Fruit fly (Drosophila melanogaster) whole organism, prepupa: ENCODE measurements around the gene CG31029.

Source experiments
- CG10631 ChIP-seq: fragments of 200-800 bp; sonication (Bioruptor generic); optimal IDR thresholded peaks from 2 replicates; lab custom pipeline; 2016; ENCODE audit warnings: missing biosample characterization, missing genetic modification characterization
- CG10669 ChIP-seq: fragments of 200-800 bp; sonication (Bioruptor generic); optimal IDR thresholded peaks from 3 replicates; lab custom pipeline; 2018; ENCODE audit warnings: missing biosample characterization, mild to moderate bottlenecking, missing genetic modification characterization, moderate library complexity
- CG11762 ChIP-seq: fragments of 200-800 bp; sonication (Bioruptor generic); optimal IDR thresholded peaks from 3 replicates; lab custom pipeline; 2016; ENCODE audit warnings: missing biosample characterization, missing genetic modification characterization; ENCODE audit not compliant: insufficient read depth
- CG11902 ChIP-seq: fragments of 200-800 bp; sonication (Bioruptor generic); optimal IDR thresholded peaks from 3 replicates; lab custom pipeline; 2016; ENCODE audit warnings: missing biosample characterization, missing genetic modification characterization
- CG15336 ChIP-seq: fragments of 200-800 bp; sonication (Bioruptor generic); IDR thresholded peaks from 2 replicates; pipeline ENCODE4 v1.3.6; 2022; ENCODE audit warnings: missing biosample characterization, missing genetic modification characterization
- CG1621 ChIP-seq: fragments of 200-800 bp; sonication (Bioruptor generic); optimal IDR thresholded peaks from 3 replicates; lab custom pipeline; 2018; ENCODE audit warnings: missing biosample characterization, mild to moderate bottlenecking, missing genetic modification characterization
- CG16779 ChIP-seq: fragments of 200-800 bp; sonication (Bioruptor generic); optimal IDR thresholded peaks from 3 replicates; lab custom pipeline; 2017; ENCODE audit warnings: missing biosample characterization, mild to moderate bottlenecking, missing genetic modification characterization
- CG3032 ChIP-seq: fragments of 200-800 bp; optimal IDR thresholded peaks from 2 replicates; lab custom pipeline; 2019; ENCODE audit warnings: missing biosample characterization, mild to moderate bottlenecking, missing genetic modification characterization, moderate library complexity
- CG31627 ChIP-seq: fragments of 200-800 bp; sonication (Bioruptor generic); optimal IDR thresholded peaks from 3 replicates; lab custom pipeline; 2016; ENCODE audit warnings: missing biosample characterization, missing genetic modification characterization
- CG32006 ChIP-seq: fragments of 200-800 bp; sonication (Bioruptor generic); optimal IDR thresholded peaks from 3 replicates; lab custom pipeline; 2017; ENCODE audit warnings: missing biosample characterization, mild to moderate bottlenecking, missing genetic modification characterization
- CG34406 ChIP-seq: fragments of 200-800 bp; sonication (Bioruptor generic); optimal IDR thresholded peaks from 3 replicates; lab custom pipeline; 2016; ENCODE audit warnings: missing biosample characterization, missing genetic modification characterization
- CG3919 ChIP-seq: fragments of 200-800 bp; sonication (Bioruptor generic); optimal IDR thresholded peaks from 3 replicates; lab custom pipeline; 2016; ENCODE audit warnings: missing biosample characterization, missing genetic modification characterization
- CG6854 ChIP-seq: fragments of 200-800 bp; sonication (Bioruptor generic); optimal IDR thresholded peaks from 2 replicates; lab custom pipeline; 2017; ENCODE audit warnings: missing biosample characterization, mild to moderate bottlenecking, missing genetic modification characterization
- CG7368 ChIP-seq: fragments of 200-800 bp; sonication (Bioruptor generic); optimal IDR thresholded peaks from 3 replicates; lab custom pipeline; 2016; ENCODE audit warnings: missing biosample characterization, missing genetic modification characterization
- CG8119 ChIP-seq: fragments of 200-800 bp; sonication (Bioruptor generic); IDR thresholded peaks from 3 replicates; pipeline ENCODE4 v1.3.6; 2022; ENCODE audit warnings: missing biosample characterization, missing genetic modification characterization
- CG9139 ChIP-seq: fragments of 200-800 bp; sonication (Bioruptor generic); optimal IDR thresholded peaks from 3 replicates; lab custom pipeline; 2017; ENCODE audit warnings: missing biosample characterization, mild to moderate bottlenecking, missing genetic modification characterization
- Eip75B ChIP-seq: fragments of 200-800 bp; sonication (Bioruptor generic); optimal IDR thresholded peaks from 3 replicates; lab custom pipeline; 2016; ENCODE audit warnings: missing biosample characterization, missing genetic modification characterization
- Eip78C ChIP-seq: fragments of 200-800 bp; sonication (Bioruptor generic); peaks from one replicate; lab custom pipeline; 2016; ENCODE audit warnings: missing biosample characterization, missing genetic modification characterization
- Eip93F ChIP-seq: fragments of 200-800 bp; sonication (Bioruptor generic); optimal IDR thresholded peaks from 2 replicates; lab custom pipeline; 2016; ENCODE audit warnings: missing biosample characterization, mild to moderate bottlenecking, missing genetic modification characterization
- Ets21C ChIP-seq: fragments of 200-800 bp; sonication (Bioruptor generic); optimal IDR thresholded peaks from 3 replicates; lab custom pipeline; 2016; ENCODE audit warnings: missing biosample characterization, missing genetic modification characterization
- Ets96B ChIP-seq: fragments of 200-800 bp; optimal IDR thresholded peaks from 2 replicates; lab custom pipeline; 2019; ENCODE audit warnings: missing biosample characterization, mild to moderate bottlenecking, missing genetic modification characterization, moderate library complexity
- Gug ChIP-seq: fragments of 200-800 bp; sonication (Bioruptor generic); IDR thresholded peaks from 2 replicates; pipeline ENCODE4 v1.3.6; 2022; ENCODE audit warnings: missing biosample characterization, missing genetic modification characterization
- Hr39 ChIP-seq: fragments of 200-800 bp; sonication (Bioruptor generic); optimal IDR thresholded peaks from 2 replicates; lab custom pipeline; 2016; ENCODE audit warnings: missing biosample characterization, missing genetic modification characterization
- Lpt ChIP-seq: fragments of 200-800 bp; sonication (Bioruptor generic); optimal IDR thresholded peaks from 3 replicates; lab custom pipeline; 2016; ENCODE audit warnings: missing biosample characterization, missing genetic modification characterization
- Met ChIP-seq: fragments of 200-800 bp; sonication (Bioruptor generic); optimal IDR thresholded peaks from 3 replicates; lab custom pipeline; 2016; ENCODE audit warnings: missing biosample characterization, missing genetic modification characterization
- OdsH ChIP-seq: fragments of 200-800 bp; sonication (Bioruptor generic); optimal IDR thresholded peaks from 3 replicates; lab custom pipeline; 2016; ENCODE audit warnings: missing biosample characterization, missing genetic modification characterization
- Smox ChIP-seq: fragments of 200-800 bp; sonication (Bioruptor generic); optimal IDR thresholded peaks from 3 replicates; lab custom pipeline; 2016; ENCODE audit warnings: missing biosample characterization, missing genetic modification characterization
- Sox102F ChIP-seq: fragments of 200-800 bp; sonication (Bioruptor generic); optimal IDR thresholded peaks from 2 replicates; lab custom pipeline; 2016; ENCODE audit warnings: missing biosample characterization, mild to moderate bottlenecking, missing genetic modification characterization
- Sox14 ChIP-seq: fragments of 200-800 bp; sonication (Bioruptor generic); optimal IDR thresholded peaks from 3 replicates; lab custom pipeline; 2016; ENCODE audit warnings: missing biosample characterization, missing genetic modification characterization
- achi ChIP-seq: fragments of 200-800 bp; sonication (Bioruptor generic); optimal IDR thresholded peaks from 3 replicates; lab custom pipeline; 2016; ENCODE audit warnings: missing biosample characterization, missing genetic modification characterization
- acj6 ChIP-seq: fragments of 200-800 bp; sonication (Bioruptor generic); optimal IDR thresholded peaks from 3 replicates; lab custom pipeline; 2016; ENCODE audit warnings: missing biosample characterization, missing genetic modification characterization
- cyc ChIP-seq: fragments of 200-800 bp; sonication (Bioruptor generic); optimal IDR thresholded peaks from 3 replicates; lab custom pipeline; 2016; ENCODE audit warnings: missing biosample characterization, missing genetic modification characterization
- dac ChIP-seq: fragments of 200-800 bp; sonication (Bioruptor generic); optimal IDR thresholded peaks from 2 replicates; lab custom pipeline; 2017; ENCODE audit warnings: missing biosample characterization, mild to moderate bottlenecking, missing genetic modification characterization
- dsx ChIP-seq: fragments of 200-800 bp; optimal IDR thresholded peaks from 3 replicates; lab custom pipeline; 2019; ENCODE audit warnings: missing biosample characterization, mild to moderate bottlenecking, missing genetic modification characterization, moderate library complexity; ENCODE audit not compliant: poor library complexity, severe bottlenecking
- eg ChIP-seq: fragments of 200-800 bp; sonication (Bioruptor generic); IDR thresholded peaks from 3 replicates; pipeline ENCODE4 v1.3.6; 2022; ENCODE audit warnings: missing biosample characterization, missing genetic modification characterization
- esn ChIP-seq: fragments of 200-800 bp; sonication (Bioruptor generic); optimal IDR thresholded peaks from 2 replicates; lab custom pipeline; 2016; ENCODE audit warnings: missing biosample characterization, mild to moderate bottlenecking, missing genetic modification characterization, moderate library complexity
- fd59A ChIP-seq: fragments of 200-800 bp; sonication (Bioruptor generic); optimal IDR thresholded peaks from 2 replicates; lab custom pipeline; 2017; ENCODE audit warnings: missing biosample characterization, mild to moderate bottlenecking, missing genetic modification characterization, missing genetic modification reagents
- lz ChIP-seq: fragments of 200-800 bp; sonication (Bioruptor generic); optimal IDR thresholded peaks from 3 replicates; lab custom pipeline; 2016; ENCODE audit warnings: missing biosample characterization, missing genetic modification characterization
- pdm3 ChIP-seq: fragments of 200-800 bp; sonication (Bioruptor generic); optimal IDR thresholded peaks from 3 replicates; lab custom pipeline; 2016; ENCODE audit warnings: missing biosample characterization, missing genetic modification characterization
- salr ChIP-seq, 2 experiments: fragments of 200-800 bp; sonication (Bioruptor generic); optimal IDR thresholded peaks; 3 replicates each; lab custom pipeline; 2016 to 2018; ENCODE audit warnings: missing biosample characterization in 2 of 2, missing genetic modification characterization in 2 of 2, mild to moderate bottlenecking in 1 of 2
- svp ChIP-seq: fragments of 200-800 bp; sonication (Bioruptor generic); peaks from one replicate; lab custom pipeline; 2016; ENCODE audit warnings: missing biosample characterization, missing genetic modification characterization
- vri ChIP-seq: fragments of 200-800 bp; sonication (Bioruptor generic); optimal IDR thresholded peaks from 3 replicates; lab custom pipeline; 2016; ENCODE audit warnings: missing biosample characterization, mild to moderate bottlenecking, missing genetic modification characterization

The CG31029 gene

dm6 chr3R:30134063-30135047 lies 2.2 kb upstream of the CG31029 start, which contains the start of gene Tpi (continued):
- peak; percentile 69 for TF ChIP-seq acj6 (GFP tag; lab: Kevin White, UChicago)
- no peak for TF ChIP-seq dsx (GFP tag; lab: Kevin White, UChicago)
- TF ChIP-seq Gug = no peak
- peak; percentile 1 for TF ChIP-seq CG16779
- peak; percentile 93 for TF ChIP-seq svp (GFP tag; lab: Kevin White, UChicago)
- peak; percentile 70 for TF ChIP-seq esn (GFP tag; lab: Kevin White, UChicago)
- TF ChIP-seq Sox14 = peak; percentile 69
- no peak for TF ChIP-seq fd59A
- TF ChIP-seq vri = peak; percentile 53
- TF ChIP-seq eg (GFP tag; lab: Robert Waterston, UW) = peak; percentile 72
- peak; percentile 80 for TF ChIP-seq Sox102F (GFP tag; lab: Kevin White, UChicago)
- no peak for TF ChIP-seq Eip93F (GFP tag; lab: Kevin White, UChicago)
- TF ChIP-seq Eip78C (GFP tag; lab: Kevin White, UChicago) = peak; percentile 38
- TF ChIP-seq CG34406 (GFP tag; lab: Kevin White, UChicago) = peak; percentile 55
- TF ChIP-seq Eip75B (GFP tag; lab: Kevin White, UChicago) = peak; percentile 27
- no peak for TF ChIP-seq cyc (GFP tag; lab: Kevin White, UChicago)
- no peak for TF ChIP-seq CG10669 (GFP tag; lab: Kevin White, UChicago)
- TF ChIP-seq CG31627 (GFP tag; lab: Kevin White, UChicago) = peak; percentile 59
- peak; percentile 16 for TF ChIP-seq CG7368 (GFP tag; lab: Kevin White, UChicago)
- peak; percentile 78 for TF ChIP-seq pdm3 (GFP tag; lab: Kevin White, UChicago)
- TF ChIP-seq Smox (GFP tag; lab: Kevin White, UChicago) = peak; percentile 66
- TF ChIP-seq Met (GFP tag; lab: Kevin White, UChicago) = peak; percentile 47
- TF ChIP-seq Ets21C (GFP tag; lab: Kevin White, UChicago) = peak; percentile 54
- TF ChIP-seq Ets96B (tag; lab: Kevin White, UChicago) = no peak
- peak; percentile 73 for TF ChIP-seq OdsH
- no peak for TF ChIP-seq achi (GFP tag; lab: Kevin White, UChicago)
- peak; percentile 62 for TF ChIP-seq CG10631 (GFP tag; lab: Kevin White, UChicago)
- TF ChIP-seq CG6854 (GFP tag; lab: Kevin White, UChicago) = no peak
- TF ChIP-seq CG8119 (GFP tag; lab: Robert Waterston, UW) = peak; percentile 63
- no peak for TF ChIP-seq CG3919 (GFP tag; lab: Kevin White, UChicago)
- TF ChIP-seq CG11902 (GFP tag; lab: Kevin White, UChicago) = no peak
- TF ChIP-seq CG3032 (tag; lab: Kevin White, UChicago) = no peak
- TF ChIP-seq salr (GFP tag; optimal IDR thresholded peaks at IDR 0.05; lab: Kevin White, UChicago) = no peak
- no peak for TF ChIP-seq Lpt (GFP tag; lab: Kevin White, UChicago)
- TF ChIP-seq CG15336 (GFP tag; lab: Robert Waterston, UW) = peak; percentile 81

DNA sequence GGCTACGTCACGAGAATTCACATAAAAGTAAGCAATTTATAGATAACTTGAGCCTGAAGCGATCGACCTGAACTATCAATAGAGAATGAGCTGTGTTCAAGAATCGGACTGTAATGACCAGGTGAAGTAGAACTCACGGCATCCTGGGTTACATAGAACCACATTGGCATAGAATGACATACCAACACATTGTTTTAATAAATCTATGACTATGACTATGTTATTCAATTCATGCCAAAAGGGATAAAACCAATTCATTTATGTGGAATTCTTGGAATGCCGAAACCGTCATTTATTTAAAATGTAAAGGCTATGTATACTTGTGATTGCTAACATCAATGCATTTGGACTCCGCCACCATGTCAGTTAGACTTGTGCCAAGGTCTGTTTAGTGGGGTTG lies 3.2 kb downstream of the CG31029 start, which contains the start of gene Ppi1:
Gene Ppi1 (minus strand): TSS at position 101 of the 400 bp plus-strand sequence.
- TF ChIP-seq CG11762 = no peak
- no peak for TF ChIP-seq CG7368 (GFP tag; lab: Kevin White, UChicago)
- no peak for TF ChIP-seq CG31627 (GFP tag; lab: Kevin White, UChicago)
- no peak for TF ChIP-seq CG1621 (tag; lab: Kevin White, UChicago)
- no peak for TF ChIP-seq Hr39 (GFP tag; lab: Kevin White, UChicago)
- TF ChIP-seq Met (GFP tag; lab: Kevin White, UChicago) = no peak
- no peak for TF ChIP-seq dac (GFP tag; lab: Kevin White, UChicago)
- no peak for TF ChIP-seq lz (GFP tag; lab: Kevin White, UChicago)
- TF ChIP-seq CG34406 (GFP tag; lab: Kevin White, UChicago) = no peak
- TF ChIP-seq CG9139 (GFP tag; lab: Kevin White, UChicago) = no peak
- no peak for TF ChIP-seq CG32006
- no peak for TF ChIP-seq dsx (GFP tag; lab: Kevin White, UChicago)
- TF ChIP-seq fd59A = no peak
- TF ChIP-seq eg (GFP tag; lab: Robert Waterston, UW) = no peak
- TF ChIP-seq CG3032 (tag; lab: Kevin White, UChicago) = no peak
- TF ChIP-seq, all 60 proteins: peak for 0
